Worm (Caenorhabditis elegans) whole organism, late embryonic: ENCODE data around the gene rps-23.

ENCODE experiments used
- che-1 ChIP-seq: sonication (generic microtip); optimal IDR thresholded peaks from 2 replicates; lab custom pipeline; 2016; ENCODE audit warnings: mild to moderate bottlenecking, missing genetic modification characterization, missing compliant biosample characterization
- nhr-232 ChIP-seq: sonication (generic microtip); optimal IDR thresholded peaks from 2 replicates; lab custom pipeline; 2016; ENCODE audit warnings: missing genetic modification characterization, missing compliant biosample characterization
- pat-9 ChIP-seq: fragments of 200-800 bp; sonication (Bioruptor generic); optimal IDR thresholded peaks from 2 replicates; lab custom pipeline; 2018; ENCODE audit warnings: mild to moderate bottlenecking, missing genetic modification characterization, moderate library complexity, missing compliant biosample characterization
- pha-4 ChIP-seq: fragments of 150-350 bp; optimal IDR thresholded peaks from 2 replicates; lab custom pipeline; 2018; ENCODE audit warnings: missing biosample characterization, missing genetic modification reagents, missing genetic modification characterization
- pqm-1 ChIP-seq: sonication (generic microtip); optimal IDR thresholded peaks from 2 replicates; lab custom pipeline; 2016; ENCODE audit warnings: missing genetic modification characterization, missing compliant biosample characterization

ce11 chrIV:12371340-12371739 is 19.5 kb downstream of the rps-23 start:
- TF ChIP-seq pha-4 (tag; lab: Kevin White, UChicago): no peak
- no peak for TF ChIP-seq pqm-1
- no peak for TF ChIP-seq pat-9 (tag; lab: Kevin White, UChicago)
- TF ChIP-seq nhr-232 (tag; lab: Kevin White, UChicago): no peak
- TF ChIP-seq che-1 (tag; lab: Kevin White, UChicago): no peak
